Comparison of ENCODE assay signal across 4 fruit fly cellular contexts in the genomic region with DNA sequence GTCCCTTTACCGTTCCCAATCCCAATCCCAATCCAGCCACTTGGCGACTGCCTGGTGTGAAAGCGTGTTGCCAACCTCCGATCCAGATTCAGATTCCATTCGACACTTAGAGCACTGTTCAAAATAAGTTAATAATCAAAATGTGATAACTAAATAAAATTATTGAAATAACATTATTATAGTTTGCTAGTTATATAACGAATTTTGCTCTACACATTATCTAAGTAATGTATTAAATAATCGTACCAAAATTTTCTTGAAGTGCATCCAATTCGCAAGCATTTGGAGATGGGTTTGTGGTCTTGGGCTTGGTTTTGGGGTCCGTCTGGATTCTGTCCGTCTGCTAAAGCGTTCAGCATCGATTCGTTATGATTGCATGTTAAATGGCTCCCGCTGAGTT.
A peak's percentile ranks its signal among the peaks of the same experiment; 100 is the strongest.
TF ChIP-seq lines count a peak whose summit lies in the region.

No protein-coding gene starts in this region.

- TF ChIP-seq CTCF in whole organism, embryonic (GFP tag; optimal IDR thresholded peaks at IDR 0.05; lab: Kevin White, UChicago) = no peak

TF ChIP-seq in whole organism, embryonic, 481 proteins besides CTCF, POLR2A, EP300 and RAD21:
- no peak for TF ChIP-seq shn (GFP tag; optimal IDR thresholded peaks at IDR 0.05; lab: Kevin White, UChicago)
- no peak for TF ChIP-seq Dp (GFP tag; optimal IDR thresholded peaks at IDR 0.05; lab: Kevin White, UChicago)
- no peak for TF ChIP-seq bcd (GFP tag; optimal IDR thresholded peaks at IDR 0.05; lab: Kevin White, UChicago)
- TF ChIP-seq Hr51 (GFP tag; optimal IDR thresholded peaks at IDR 0.05; lab: Kevin White, UChicago) = no peak
- peak; percentile 33 for TF ChIP-seq corto (GFP tag; optimal IDR thresholded peaks at IDR 0.05; lab: Kevin White, UChicago)
- peak; percentile 21 for TF ChIP-seq Ets65A (GFP tag; lab: Kevin White, UChicago)
- TF ChIP-seq lbe (GFP tag; optimal IDR thresholded peaks at IDR 0.05; lab: Kevin White, UChicago) = peak; percentile 77
- no peak for TF ChIP-seq CG4854 (GFP tag; optimal IDR thresholded peaks at IDR 0.05; lab: Kevin White, UChicago)
- TF ChIP-seq CG12942 (GFP tag; optimal IDR thresholded peaks at IDR 0.05; lab: Kevin White, UChicago) = no peak
- TF ChIP-seq nau (GFP tag; optimal IDR thresholded peaks at IDR 0.05; lab: Kevin White, UChicago) = no peak
- TF ChIP-seq Spps (tag; optimal IDR thresholded peaks at IDR 0.05; lab: Kevin White, UChicago) = no peak
- peak; percentile 31 for TF ChIP-seq nom (GFP tag; optimal IDR thresholded peaks at IDR 0.05; lab: Kevin White, UChicago)
- no peak for TF ChIP-seq CG10267 (tag; optimal IDR thresholded peaks at IDR 0.05; lab: Kevin White, UChicago)

TF ChIP-seq in whole organism, prepupa, 60 proteins besides CTCF, POLR2A, EP300 and RAD21 (continues in another document):
- TF ChIP-seq Sox15 (GFP tag; optimal IDR thresholded peaks at IDR 0.05; lab: Kevin White, UChicago) = peak; percentile 29
- TF ChIP-seq CG6163 (GFP tag; IDR thresholded peaks at IDR 0.05; lab: Robert Waterston, UW) = peak; percentile 69
- peak; percentile 81 for TF ChIP-seq Eip93F (GFP tag; optimal IDR thresholded peaks at IDR 0.05; lab: Kevin White, UChicago)
- TF ChIP-seq CG8119 (GFP tag; IDR thresholded peaks at IDR 0.05; lab: Robert Waterston, UW) = 0 out of 3 replicates have a peak, but pooled peaks have one; percentile 30
- peak; percentile 70 for TF ChIP-seq CG34406 (GFP tag; optimal IDR thresholded peaks at IDR 0.05; lab: Kevin White, UChicago)
- TF ChIP-seq CG11902 (GFP tag; optimal IDR thresholded peaks at IDR 0.05; lab: Kevin White, UChicago) = peak; percentile 37
- TF ChIP-seq net (GFP tag; optimal IDR thresholded peaks at IDR 0.05; lab: Kevin White, UChicago) = peak; percentile 69
- TF ChIP-seq topi (GFP tag; optimal IDR thresholded peaks at IDR 0.05; lab: Kevin White, UChicago) = peak; percentile 81
- peak; percentile 32 for TF ChIP-seq CG32006 (GFP tag; optimal IDR thresholded peaks at IDR 0.05; lab: Kevin White, UChicago)
- TF ChIP-seq Met (GFP tag; optimal IDR thresholded peaks at IDR 0.05; lab: Kevin White, UChicago) = peak; percentile 88
- no peak for TF ChIP-seq eg (GFP tag; IDR thresholded peaks at IDR 0.05; lab: Robert Waterston, UW)
- TF ChIP-seq Eip75B (GFP tag; optimal IDR thresholded peaks at IDR 0.05; lab: Kevin White, UChicago) = peak; percentile 71
- TF ChIP-seq vri (GFP tag; optimal IDR thresholded peaks at IDR 0.05; lab: Kevin White, UChicago) = peak; percentile 74
- TF ChIP-seq Hr39 (GFP tag; optimal IDR thresholded peaks at IDR 0.05; lab: Kevin White, UChicago) = peak; percentile 62
- peak; percentile 74 for TF ChIP-seq CG3919 (GFP tag; optimal IDR thresholded peaks at IDR 0.05; lab: Kevin White, UChicago)
- TF ChIP-seq acj6 (GFP tag; optimal IDR thresholded peaks at IDR 0.05; lab: Kevin White, UChicago) = peak; percentile 76
- peak; percentile 88 for TF ChIP-seq esn (GFP tag; optimal IDR thresholded peaks at IDR 0.05; lab: Kevin White, UChicago)
- TF ChIP-seq CG6792 (GFP tag; optimal IDR thresholded peaks at IDR 0.05; lab: Kevin White, UChicago) = peak; percentile 74
- peak; percentile 62 for TF ChIP-seq CG11762 (GFP tag; optimal IDR thresholded peaks at IDR 0.05; lab: Kevin White, UChicago; ENCODE audit: insufficient read depth)
- TF ChIP-seq spab (GFP tag; optimal IDR thresholded peaks at IDR 0.05; lab: Kevin White, UChicago) = peak; percentile 62
- TF ChIP-seq CG8632 (GFP tag; optimal IDR thresholded peaks at IDR 0.05; lab: Kevin White, UChicago) = peak; percentile 73
- peak; percentile 88 for TF ChIP-seq svp (GFP tag; lab: Kevin White, UChicago)
- peak; percentile 31 for TF ChIP-seq CG9139 (GFP tag; optimal IDR thresholded peaks at IDR 0.05; lab: Kevin White, UChicago)
- peak; percentile 37; the same call in 1 of the 2 replicates for TF ChIP-seq CG15336 (GFP tag; IDR thresholded peaks at IDR 0.05; lab: Robert Waterston, UW)

TF ChIP-seq in whole organism, pupa, 21 proteins besides CTCF, POLR2A, EP300 and RAD21:
- TF ChIP-seq CG8159 (tag; optimal IDR thresholded peaks at IDR 0.05; lab: Kevin White, UChicago) (peak; percentile 80), CG32121 (GFP tag; IDR thresholded peaks at IDR 0.05; lab: Robert Waterston, UW) (no peak), Ets98B (GFP tag; IDR thresholded peaks at IDR 0.05; lab: Robert Waterston, UW) (no peak), CG14655 (GFP tag; optimal IDR thresholded peaks at IDR 0.05; lab: Kevin White, UChicago) (peak; percentile 63), CG4496 (GFP tag; IDR thresholded peaks at IDR 0.05; lab: Robert Waterston, UW) (no peak), CG17806 (tag; optimal IDR thresholded peaks at IDR 0.05; lab: Kevin White, UChicago) (peak; percentile 82), CG12605 (GFP tag; IDR thresholded peaks at IDR 0.05; lab: Robert Waterston, UW) (peak; percentile 33; the same call in 1 of the 2 replicates), D1 (tag; optimal IDR thresholded peaks at IDR 0.05; lab: Kevin White, UChicago) (peak; percentile 53), CG8301 (tag; optimal IDR thresholded peaks at IDR 0.05; lab: Kevin White, UChicago) (peak; percentile 48), CG15710 (tag; optimal IDR thresholded peaks at IDR 0.05; lab: Kevin White, UChicago) (peak; percentile 75), CG10348 (GFP tag; IDR thresholded peaks at IDR 0.05; lab: Robert Waterston, UW) (no peak), CG34367 (tag; optimal IDR thresholded peaks at IDR 0.05; lab: Kevin White, UChicago) (peak; percentile 73), CG9948 (tag; optimal IDR thresholded peaks at IDR 0.05; lab: Kevin White, UChicago) (peak; percentile 76), Pif1A (GFP tag; optimal IDR thresholded peaks at IDR 0.05; lab: Kevin White, UChicago) (peak; percentile 38), Snoo (tag; optimal IDR thresholded peaks at IDR 0.05; lab: Kevin White, UChicago) (peak; percentile 64), gl (tag; optimal IDR thresholded peaks at IDR 0.05; lab: Kevin White, UChicago) (peak; percentile 34), Pif1B (GFP tag; optimal IDR thresholded peaks at IDR 0.05; lab: Kevin White, UChicago) (peak; percentile 65), fd96Ca (GFP tag; IDR thresholded peaks at IDR 0.05; lab: Robert Waterston, UW) (no peak), CG13204 (GFP tag; optimal IDR thresholded peaks at IDR 0.05; lab: Kevin White, UChicago) (peak; percentile 22)
TF ChIP-seq in whole organism, pupa: peak in this region for 14.

TF ChIP-seq in whole organism, wandering third instar larva, 38 proteins besides CTCF, POLR2A, EP300 and RAD21:
- TF ChIP-seq ey (GFP tag; optimal IDR thresholded peaks at IDR 0.05; lab: Kevin White, UChicago) (peak; percentile 77), pan (optimal IDR thresholded peaks at IDR 0.05; lab: Kevin White, UChicago) (no peak), dsf (GFP tag; optimal IDR thresholded peaks at IDR 0.05; lab: Kevin White, UChicago; ENCODE audit: borderline replicate concordance) (peak; percentile 66), dl (GFP tag; optimal IDR thresholded peaks at IDR 0.05; lab: Kevin White, UChicago; ENCODE audit: insufficient read depth in 1 of 2, partially characterized antibody in 2 of 2) (no peak), Abd-B (GFP tag; optimal IDR thresholded peaks at IDR 0.05; lab: Kevin White, UChicago) (no peak), rgr (GFP tag; optimal IDR thresholded peaks at IDR 0.05; lab: Kevin White, UChicago) (peak; percentile 86), CG9705 (GFP tag; optimal IDR thresholded peaks at IDR 0.05; lab: Kevin White, UChicago) (peak; percentile 74), psq (GFP tag; optimal IDR thresholded peaks at IDR 0.05; lab: Kevin White, UChicago) (peak; percentile 80), Hr83 (GFP tag; optimal IDR thresholded peaks at IDR 0.05; lab: Kevin White, UChicago; ENCODE audit: poor library complexity, severe bottlenecking) (no peak), brk (GFP tag; optimal IDR thresholded peaks at IDR 0.05; lab: Kevin White, UChicago) (peak; percentile 93), Hnf4 (GFP tag; optimal IDR thresholded peaks at IDR 0.05; lab: Kevin White, UChicago) (peak; percentile 84), Dif (GFP tag; optimal IDR thresholded peaks at IDR 0.05; lab: Kevin White, UChicago; ENCODE audit: partially characterized antibody) (no peak), tai (GFP tag; optimal IDR thresholded peaks at IDR 0.05; lab: Kevin White, UChicago) (peak; percentile 67), woc (GFP tag; optimal IDR thresholded peaks at IDR 0.05; lab: Kevin White, UChicago) (peak; percentile 74), Hr78 (GFP tag; optimal IDR thresholded peaks at IDR 0.05; lab: Kevin White, UChicago) (no peak), foxo (GFP tag; optimal IDR thresholded peaks at IDR 0.05; lab: Kevin White, UChicago) (peak in 1 of 2 experiments; percentile 85), Rel (GFP tag; optimal IDR thresholded peaks at IDR 0.05; lab: Kevin White, UChicago) (no peak), Rel (tag; optimal IDR thresholded peaks at IDR 0.05; lab: Kevin White, UChicago) (peak; percentile 67), br (GFP tag; optimal IDR thresholded peaks at IDR 0.05; lab: Kevin White, UChicago) (peak; percentile 81), CrebA (GFP tag; optimal IDR thresholded peaks at IDR 0.05; lab: Kevin White, UChicago; ENCODE audit: borderline replicate concordance) (no peak), Sp1 (GFP tag; optimal IDR thresholded peaks at IDR 0.05; lab: Kevin White, UChicago) (peak; percentile 92), sv (GFP tag; optimal IDR thresholded peaks at IDR 0.05; lab: Kevin White, UChicago) (no peak), OdsH (GFP tag; optimal IDR thresholded peaks at IDR 0.05; lab: Kevin White, UChicago) (peak; percentile 92), Dfd (GFP tag; optimal IDR thresholded peaks at IDR 0.05; lab: Kevin White, UChicago) (no peak), HLH106 (tag; optimal IDR thresholded peaks at IDR 0.05; lab: Kevin White, UChicago) (peak; percentile 92), Vsx2 (GFP tag; optimal IDR thresholded peaks at IDR 0.05; lab: Kevin White, UChicago; ENCODE audit: partially characterized antibody) (no peak), Jra (GFP tag; optimal IDR thresholded peaks at IDR 0.05; lab: Kevin White, UChicago) (peak; percentile 67), sage (GFP tag; optimal IDR thresholded peaks at IDR 0.05; lab: Kevin White, UChicago) (peak; percentile 77), h (GFP tag; optimal IDR thresholded peaks at IDR 0.05; lab: Kevin White, UChicago) (peak; percentile 91), usp (GFP tag; optimal IDR thresholded peaks at IDR 0.05; lab: Kevin White, UChicago) (no peak), fru (GFP tag; optimal IDR thresholded peaks at IDR 0.05; lab: Kevin White, UChicago) (peak; percentile 86), GATAd (GFP tag; optimal IDR thresholded peaks at IDR 0.05; lab: Kevin White, UChicago) (no peak), Mio (GFP tag; optimal IDR thresholded peaks at IDR 0.05; lab: Kevin White, UChicago) (no peak), lola (GFP tag; optimal IDR thresholded peaks at IDR 0.05; lab: Kevin White, UChicago) (no peak), dmrt93B (GFP tag; optimal IDR thresholded peaks at IDR 0.05; lab: Kevin White, UChicago) (peak; percentile 68)
